Worm (Caenorhabditis elegans) whole organism, late embryonic: ENCODE data around the gene srd-46.
A peak's percentile ranks its signal among the peaks of the same experiment; 100 is the strongest.

ENCODE experiments used
- C08G9.2 ChIP-seq: sonication (generic microtip); optimal IDR thresholded peaks from 2 replicates; lab custom pipeline; 2016; ENCODE audit warnings: mild to moderate bottlenecking, missing genetic modification characterization, moderate library complexity, missing compliant biosample characterization
- C38D4.7 ChIP-seq: fragments of 200-800 bp; sonication (Bioruptor generic); optimal IDR thresholded peaks from 2 replicates; lab custom pipeline; 2018; ENCODE audit warnings: mild to moderate bottlenecking, missing genetic modification characterization, moderate library complexity, missing compliant biosample characterization
- F13H6.1 ChIP-seq: sonication (generic microtip); optimal IDR thresholded peaks from 2 replicates; lab custom pipeline; 2016; ENCODE audit warnings: missing genetic modification characterization, missing compliant biosample characterization
- K02D7.2 ChIP-seq: sonication (generic microtip); optimal IDR thresholded peaks from 2 replicates; lab custom pipeline; 2017; ENCODE audit warnings: mild to moderate bottlenecking, missing genetic modification characterization, missing compliant biosample characterization
- K09A11.1 ChIP-seq: sonication (generic microtip); optimal IDR thresholded peaks from 2 replicates; lab custom pipeline; 2017; ENCODE audit warnings: antibody characterized with exemption, mild to moderate bottlenecking, missing genetic modification characterization, missing compliant biosample characterization; ENCODE audit not compliant: insufficient read depth
- ama-1 ChIP-seq: fragments of 150-350 bp; optimal IDR thresholded peaks from 2 replicates; lab custom pipeline; 2014
- ceh-14 ChIP-seq: sonication (generic microtip); optimal IDR thresholded peaks from 2 replicates; lab custom pipeline; 2016; ENCODE audit warnings: missing genotype, missing genetic modification characterization, missing compliant biosample characterization
- ceh-18 ChIP-seq: sonication (generic microtip); optimal IDR thresholded peaks from 2 replicates; lab custom pipeline; 2016; ENCODE audit warnings: missing genetic modification characterization, missing compliant biosample characterization
- ceh-24 ChIP-seq: sonication (generic microtip); optimal IDR thresholded peaks from 2 replicates; lab custom pipeline; 2016; ENCODE audit warnings: mild to moderate bottlenecking, missing genetic modification characterization, missing compliant biosample characterization
- ceh-30 ChIP-seq: fragments of 150-350 bp; optimal IDR thresholded peaks from 2 replicates; lab custom pipeline; 2014; ENCODE audit warnings: missing biosample characterization, missing genetic modification characterization
- ceh-31 ChIP-seq: sonication (generic microtip); optimal IDR thresholded peaks from 2 replicates; lab custom pipeline; 2016; ENCODE audit warnings: missing genetic modification characterization, missing compliant biosample characterization
- ceh-48 ChIP-seq: sonication (generic microtip); optimal IDR thresholded peaks from 2 replicates; lab custom pipeline; 2016; ENCODE audit warnings: missing genetic modification characterization, inconsistent platforms, missing compliant biosample characterization
- ceh-9 ChIP-seq: sonication (generic microtip); optimal IDR thresholded peaks from 2 replicates; lab custom pipeline; 2016; ENCODE audit warnings: mild to moderate bottlenecking, missing genetic modification characterization, inconsistent platforms, missing compliant biosample characterization
- elt-2 ChIP-seq: sonication (generic microtip); optimal IDR thresholded peaks from 2 replicates; lab custom pipeline; 2016; ENCODE audit warnings: missing genetic modification reagents, missing genetic modification characterization, missing compliant biosample characterization
- fkh-6 ChIP-seq: sonication (generic microtip); optimal IDR thresholded peaks from 2 replicates; lab custom pipeline; 2016; ENCODE audit warnings: missing genetic modification characterization, missing compliant biosample characterization
- gmeb-2 ChIP-seq: sonication (generic microtip); optimal IDR thresholded peaks from 2 replicates; lab custom pipeline; 2016; ENCODE audit warnings: missing genetic modification characterization, inconsistent platforms, missing compliant biosample characterization
- hlh-13 ChIP-seq: fragments of 200-800 bp; sonication (Bioruptor generic); optimal IDR thresholded peaks from 2 replicates; lab custom pipeline; 2018; ENCODE audit warnings: mild to moderate bottlenecking, missing genetic modification characterization, missing compliant biosample characterization
- hlh-15 ChIP-seq: sonication (generic microtip); optimal IDR thresholded peaks from 2 replicates; lab custom pipeline; 2016; ENCODE audit warnings: missing genetic modification characterization, missing compliant biosample characterization
- hlh-8 ChIP-seq: sonication (generic microtip); optimal IDR thresholded peaks from 2 replicates; lab custom pipeline; 2016; ENCODE audit warnings: missing genotype, missing genetic modification characterization, missing compliant biosample characterization
- lin-11 ChIP-seq: fragments of 200-800 bp; sonication (Bioruptor generic); optimal IDR thresholded peaks from 2 replicates; lab custom pipeline; 2018; ENCODE audit warnings: mild to moderate bottlenecking, missing genetic modification characterization, missing compliant biosample characterization
- madf-2 ChIP-seq: sonication (generic microtip); optimal IDR thresholded peaks from 2 replicates; lab custom pipeline; 2017; ENCODE audit warnings: missing genetic modification characterization, missing compliant biosample characterization
- nhr-232 ChIP-seq: sonication (generic microtip); optimal IDR thresholded peaks from 2 replicates; lab custom pipeline; 2016; ENCODE audit warnings: missing genetic modification characterization, missing compliant biosample characterization
- npax-4 ChIP-seq: sonication (generic microtip); optimal IDR thresholded peaks from 2 replicates; lab custom pipeline; 2016; ENCODE audit warnings: missing genetic modification characterization, missing compliant biosample characterization
- odd-2 ChIP-seq: sonication (generic microtip); optimal IDR thresholded peaks from 2 replicates; lab custom pipeline; 2017; ENCODE audit warnings: antibody characterized with exemption, mild to moderate bottlenecking, missing genetic modification characterization, missing compliant biosample characterization
- pag-3 ChIP-seq: sonication (generic microtip); optimal IDR thresholded peaks from 2 replicates; lab custom pipeline; 2016; ENCODE audit warnings: missing compliant biosample characterization, missing genetic modification characterization, borderline replicate concordance
- pros-1 ChIP-seq: fragments of 150-350 bp; optimal IDR thresholded peaks from 2 replicates; lab custom pipeline; 2014; ENCODE audit warnings: missing biosample characterization, missing genetic modification reagents, missing genetic modification characterization
- ref-2 ChIP-seq: sonication (generic microtip); optimal IDR thresholded peaks from 2 replicates; lab custom pipeline; 2016; ENCODE audit warnings: missing genetic modification characterization, missing compliant biosample characterization
- rnt-1 ChIP-seq: sonication (generic microtip); optimal IDR thresholded peaks from 2 replicates; lab custom pipeline; 2016; ENCODE audit warnings: missing genetic modification characterization, missing compliant biosample characterization
- sox-4 ChIP-seq: sonication (generic microtip); optimal IDR thresholded peaks from 2 replicates; lab custom pipeline; 2017; ENCODE audit warnings: mild to moderate bottlenecking, missing genetic modification characterization, inconsistent platforms, missing compliant biosample characterization
- syd-9 ChIP-seq: sonication (generic microtip); optimal IDR thresholded peaks from 2 replicates; lab custom pipeline; 2016; ENCODE audit warnings: mild to moderate bottlenecking, missing genetic modification characterization, moderate library complexity, missing compliant biosample characterization
- tbx-2 ChIP-seq: sonication (generic microtip); optimal IDR thresholded peaks from 2 replicates; lab custom pipeline; 2016; ENCODE audit warnings: missing genetic modification characterization, missing compliant biosample characterization
- tbx-7 ChIP-seq: sonication (generic microtip); optimal IDR thresholded peaks from 2 replicates; lab custom pipeline; 2016; ENCODE audit warnings: missing genotype, missing genetic modification characterization, missing compliant biosample characterization
- unc-3 ChIP-seq, 2 experiments: fragments of 200-800 bp in 1 of 2; sonication (Bioruptor generic) in 1 of 2; sonication (generic microtip) in 1 of 2; conservative IDR thresholded peaks in 1 of 2; optimal IDR thresholded peaks in 1 of 2; 2 replicates each; pipeline versions ENCODE4 v1.3.6 to Lab custom; 2016 to 2022; ENCODE audit warnings: missing compliant biosample characterization in 2 of 2, missing genetic modification characterization in 2 of 2, missing genetic modification reagents in 1 of 2
- unc-55 ChIP-seq: sonication (generic microtip); optimal IDR thresholded peaks from 2 replicates; lab custom pipeline; 2017; ENCODE audit warnings: missing biosample characterization, missing genetic modification reagents, missing genetic modification characterization

The srd-46 gene

ce11 chrX:12314395-12314794, 17.5 kb upstream of the srd-46 start:
- TF ChIP-seq ceh-24 (tag; lab: Kevin White, UChicago), result no peak
- TF ChIP-seq lin-11 (tag; lab: Kevin White, UChicago), result no peak

ce11 chrX:12315268-12315667, 16.6 kb upstream of the srd-46 start, which contains the start of gene xtr-2:
xtr-2 (plus strand) TSS chrX:12315568.
- no peak for TF ChIP-seq nhr-232
- no peak for TF ChIP-seq F13H6.1 (tag; lab: Kevin White, UChicago)
- TF ChIP-seq pag-3 (tag; lab: Kevin White, UChicago), result no peak
- no peak for TF ChIP-seq unc-55 (GFP tag; lab: Kevin White, UChicago)
- no peak for TF ChIP-seq ceh-30
- TF ChIP-seq ceh-24 (tag; lab: Kevin White, UChicago), result no peak
- no peak for TF ChIP-seq K09A11.1 (tag; lab: Kevin White, UChicago)
- no peak for TF ChIP-seq K02D7.2
- no peak for TF ChIP-seq unc-3 (GFP tag; conservative IDR thresholded peaks at IDR 0.05; lab: Robert Waterston, UW)
- TF ChIP-seq unc-3 (tag; optimal IDR thresholded peaks at IDR 0.05; lab: Kevin White, UChicago), result no peak
- no peak for TF ChIP-seq tbx-2 (tag; lab: Kevin White, UChicago)
- TF ChIP-seq pros-1 (tag; lab: Kevin White, UChicago), result no peak
- TF ChIP-seq gmeb-2 (tag; lab: Kevin White, UChicago), result no peak
- no peak for TF ChIP-seq tbx-7 (tag; lab: Kevin White, UChicago)

ce11 chrX:12317560-12317959, 14.3 kb upstream of the srd-46 start:
- TF ChIP-seq ceh-18 (tag; lab: Kevin White, UChicago) (no peak), K09A11.1 (tag; lab: Kevin White, UChicago) (no peak), odd-2 (no peak), hlh-15 (no peak), ceh-9 (tag; lab: Kevin White, UChicago) (no peak), rnt-1 (tag; lab: Kevin White, UChicago) (no peak), madf-2 (tag; lab: Kevin White, UChicago) (no peak)

ce11 chrX:12320737-12321136, 11.2 kb upstream of the srd-46 start, which contains the start of gene ceh-40:
ceh-40 (minus strand) TSS chrX:12320777.
- TF ChIP-seq tbx-2 (tag; lab: Kevin White, UChicago), result peak; percentile 35
- TF ChIP-seq F13H6.1 (tag; lab: Kevin White, UChicago), result no peak
- TF ChIP-seq elt-2 (tag; lab: Kevin White, UChicago), result peak; percentile 26
- TF ChIP-seq hlh-15, result no peak
- no peak for TF ChIP-seq K09A11.1 (tag; lab: Kevin White, UChicago)
- TF ChIP-seq madf-2 (tag; lab: Kevin White, UChicago), result no peak
- TF ChIP-seq C08G9.2 (tag; lab: Kevin White, UChicago), result no peak
- no peak for TF ChIP-seq tbx-7 (tag; lab: Kevin White, UChicago)
- no peak for TF ChIP-seq syd-9 (tag; lab: Kevin White, UChicago)
- TF ChIP-seq ama-1 (lab: Kevin White, UChicago), result no peak
- peak; percentile 49 for TF ChIP-seq unc-55 (GFP tag; lab: Kevin White, UChicago)
- TF ChIP-seq npax-4 (tag; lab: Kevin White, UChicago), result no peak
- TF ChIP-seq ceh-31, result no peak
- no peak for TF ChIP-seq C38D4.7
- no peak for TF ChIP-seq hlh-13 (GFP tag; lab: Kevin White, UChicago)
- no peak for TF ChIP-seq ceh-48 (tag; lab: Kevin White, UChicago)
- TF ChIP-seq fkh-6 (tag; lab: Kevin White, UChicago), result no peak
- TF ChIP-seq sox-4, result no peak
- no peak for TF ChIP-seq ceh-9 (tag; lab: Kevin White, UChicago)
- TF ChIP-seq ceh-14 (tag; lab: Kevin White, UChicago), result no peak
- TF ChIP-seq ref-2 (tag; lab: Kevin White, UChicago), result no peak
- TF ChIP-seq hlh-8 (tag; lab: Kevin White, UChicago), result no peak
